Fruit fly (Drosophila melanogaster) whole organism, prepupa: ENCODE results near the gene Adsl.
A peak's percentile ranks its signal among the peaks of the same experiment; 100 is the strongest.

ENCODE experiments used
- Blimp-1 ChIP-seq: fragments of 200-800 bp; sonication (Bioruptor generic); optimal IDR thresholded peaks from 3 replicates; lab custom pipeline; 2017; ENCODE audit warnings: missing biosample characterization, missing genetic modification characterization, mild to moderate bottlenecking, moderate library complexity, missing genetic modification reagents
- CG10631 ChIP-seq: fragments of 200-800 bp; sonication (Bioruptor generic); optimal IDR thresholded peaks from 2 replicates; lab custom pipeline; 2016; ENCODE audit warnings: missing biosample characterization, missing genetic modification characterization
- CG10669 ChIP-seq: fragments of 200-800 bp; sonication (Bioruptor generic); optimal IDR thresholded peaks from 3 replicates; lab custom pipeline; 2018; ENCODE audit warnings: missing biosample characterization, mild to moderate bottlenecking, missing genetic modification characterization, moderate library complexity
- CG11294 ChIP-seq: fragments of 200-800 bp; sonication (Bioruptor generic); IDR thresholded peaks from 2 replicates; pipeline ENCODE4 v1.3.6; 2022; ENCODE audit warnings: missing biosample characterization, missing genetic modification characterization
- CG3032 ChIP-seq: fragments of 200-800 bp; optimal IDR thresholded peaks from 2 replicates; lab custom pipeline; 2019; ENCODE audit warnings: missing biosample characterization, mild to moderate bottlenecking, missing genetic modification characterization, moderate library complexity
- CG31627 ChIP-seq: fragments of 200-800 bp; sonication (Bioruptor generic); optimal IDR thresholded peaks from 3 replicates; lab custom pipeline; 2016; ENCODE audit warnings: missing biosample characterization, missing genetic modification characterization
- CG32006 ChIP-seq: fragments of 200-800 bp; sonication (Bioruptor generic); optimal IDR thresholded peaks from 3 replicates; lab custom pipeline; 2017; ENCODE audit warnings: missing biosample characterization, mild to moderate bottlenecking, missing genetic modification characterization
- CG34406 ChIP-seq: fragments of 200-800 bp; sonication (Bioruptor generic); optimal IDR thresholded peaks from 3 replicates; lab custom pipeline; 2016; ENCODE audit warnings: missing biosample characterization, missing genetic modification characterization
- CG3919 ChIP-seq: fragments of 200-800 bp; sonication (Bioruptor generic); optimal IDR thresholded peaks from 3 replicates; lab custom pipeline; 2016; ENCODE audit warnings: missing biosample characterization, missing genetic modification characterization
- CG4318 ChIP-seq: fragments of 200-800 bp; sonication (Bioruptor generic); optimal IDR thresholded peaks from 3 replicates; lab custom pipeline; 2017; ENCODE audit warnings: missing biosample characterization, mild to moderate bottlenecking, missing genetic modification characterization
- CG6163 ChIP-seq: fragments of 200-800 bp; sonication (Bioruptor generic); IDR thresholded peaks from 3 replicates; pipeline ENCODE4 v1.3.6; 2022; ENCODE audit warnings: missing biosample characterization, missing genetic modification characterization
- CG6276 ChIP-seq: fragments of 200-800 bp; sonication (Bioruptor generic); optimal IDR thresholded peaks from 2 replicates; lab custom pipeline; 2017; ENCODE audit warnings: missing biosample characterization, mild to moderate bottlenecking, missing genetic modification characterization
- CG6792 ChIP-seq: fragments of 200-800 bp; sonication (Bioruptor generic); optimal IDR thresholded peaks from 3 replicates; lab custom pipeline; 2016; ENCODE audit warnings: missing biosample characterization, missing genetic modification characterization
- CG6808 ChIP-seq: fragments of 200-800 bp; sonication (Bioruptor generic); optimal IDR thresholded peaks from 3 replicates; lab custom pipeline; 2017; ENCODE audit warnings: missing biosample characterization, missing genetic modification characterization, mild to moderate bottlenecking, moderate library complexity, missing genetic modification reagents
- CG6854 ChIP-seq: fragments of 200-800 bp; sonication (Bioruptor generic); optimal IDR thresholded peaks from 2 replicates; lab custom pipeline; 2017; ENCODE audit warnings: missing biosample characterization, mild to moderate bottlenecking, missing genetic modification characterization
- CG7368 ChIP-seq: fragments of 200-800 bp; sonication (Bioruptor generic); optimal IDR thresholded peaks from 3 replicates; lab custom pipeline; 2016; ENCODE audit warnings: missing biosample characterization, missing genetic modification characterization
- CG8119 ChIP-seq: fragments of 200-800 bp; sonication (Bioruptor generic); IDR thresholded peaks from 3 replicates; pipeline ENCODE4 v1.3.6; 2022; ENCODE audit warnings: missing biosample characterization, missing genetic modification characterization
- CG8319 ChIP-seq: fragments of 200-800 bp; sonication (Bioruptor generic); optimal IDR thresholded peaks from 3 replicates; lab custom pipeline; 2016; ENCODE audit warnings: missing biosample characterization, missing genetic modification characterization
- CG8632 ChIP-seq: fragments of 200-800 bp; sonication (Bioruptor generic); optimal IDR thresholded peaks from 3 replicates; lab custom pipeline; 2016; ENCODE audit warnings: missing biosample characterization, missing genetic modification characterization
- CG9139 ChIP-seq: fragments of 200-800 bp; sonication (Bioruptor generic); optimal IDR thresholded peaks from 3 replicates; lab custom pipeline; 2017; ENCODE audit warnings: missing biosample characterization, mild to moderate bottlenecking, missing genetic modification characterization
- Eip75B ChIP-seq: fragments of 200-800 bp; sonication (Bioruptor generic); optimal IDR thresholded peaks from 3 replicates; lab custom pipeline; 2016; ENCODE audit warnings: missing biosample characterization, missing genetic modification characterization
- Eip93F ChIP-seq: fragments of 200-800 bp; sonication (Bioruptor generic); optimal IDR thresholded peaks from 2 replicates; lab custom pipeline; 2016; ENCODE audit warnings: missing biosample characterization, mild to moderate bottlenecking, missing genetic modification characterization
- Ets96B ChIP-seq: fragments of 200-800 bp; optimal IDR thresholded peaks from 2 replicates; lab custom pipeline; 2019; ENCODE audit warnings: missing biosample characterization, mild to moderate bottlenecking, missing genetic modification characterization, moderate library complexity
- Gug ChIP-seq: fragments of 200-800 bp; sonication (Bioruptor generic); IDR thresholded peaks from 2 replicates; pipeline ENCODE4 v1.3.6; 2022; ENCODE audit warnings: missing biosample characterization, missing genetic modification characterization
- Hr38 ChIP-seq: sonication (Bioruptor generic); optimal IDR thresholded peaks from 2 replicates; lab custom pipeline; 2016; ENCODE audit warnings: missing biosample characterization, missing genetic modification characterization
- Hr39 ChIP-seq: fragments of 200-800 bp; sonication (Bioruptor generic); optimal IDR thresholded peaks from 2 replicates; lab custom pipeline; 2016; ENCODE audit warnings: missing biosample characterization, missing genetic modification characterization
- Hr4 ChIP-seq: fragments of 200-800 bp; sonication (Bioruptor generic); optimal IDR thresholded peaks from 3 replicates; lab custom pipeline; 2016; ENCODE audit warnings: missing biosample characterization, missing genetic modification characterization
- Lpt ChIP-seq: fragments of 200-800 bp; sonication (Bioruptor generic); optimal IDR thresholded peaks from 3 replicates; lab custom pipeline; 2016; ENCODE audit warnings: missing biosample characterization, missing genetic modification characterization
- Met ChIP-seq: fragments of 200-800 bp; sonication (Bioruptor generic); optimal IDR thresholded peaks from 3 replicates; lab custom pipeline; 2016; ENCODE audit warnings: missing biosample characterization, missing genetic modification characterization
- OdsH ChIP-seq: fragments of 200-800 bp; sonication (Bioruptor generic); optimal IDR thresholded peaks from 3 replicates; lab custom pipeline; 2016; ENCODE audit warnings: missing biosample characterization, missing genetic modification characterization
- Sox102F ChIP-seq: fragments of 200-800 bp; sonication (Bioruptor generic); optimal IDR thresholded peaks from 2 replicates; lab custom pipeline; 2016; ENCODE audit warnings: missing biosample characterization, mild to moderate bottlenecking, missing genetic modification characterization
- Sox15 ChIP-seq: fragments of 200-800 bp; sonication (Bioruptor generic); optimal IDR thresholded peaks from 3 replicates; lab custom pipeline; 2016; ENCODE audit warnings: missing biosample characterization, missing genetic modification characterization
- achi ChIP-seq: fragments of 200-800 bp; sonication (Bioruptor generic); optimal IDR thresholded peaks from 3 replicates; lab custom pipeline; 2016; ENCODE audit warnings: missing biosample characterization, missing genetic modification characterization
- acj6 ChIP-seq: fragments of 200-800 bp; sonication (Bioruptor generic); optimal IDR thresholded peaks from 3 replicates; lab custom pipeline; 2016; ENCODE audit warnings: missing biosample characterization, missing genetic modification characterization
- cyc ChIP-seq: fragments of 200-800 bp; sonication (Bioruptor generic); optimal IDR thresholded peaks from 3 replicates; lab custom pipeline; 2016; ENCODE audit warnings: missing biosample characterization, missing genetic modification characterization
- dsx ChIP-seq: fragments of 200-800 bp; optimal IDR thresholded peaks from 3 replicates; lab custom pipeline; 2019; ENCODE audit warnings: missing biosample characterization, mild to moderate bottlenecking, missing genetic modification characterization, moderate library complexity; ENCODE audit not compliant: poor library complexity, severe bottlenecking
- eg ChIP-seq: fragments of 200-800 bp; sonication (Bioruptor generic); IDR thresholded peaks from 3 replicates; pipeline ENCODE4 v1.3.6; 2022; ENCODE audit warnings: missing biosample characterization, missing genetic modification characterization
- esn ChIP-seq: fragments of 200-800 bp; sonication (Bioruptor generic); optimal IDR thresholded peaks from 2 replicates; lab custom pipeline; 2016; ENCODE audit warnings: missing biosample characterization, mild to moderate bottlenecking, missing genetic modification characterization, moderate library complexity
- fd59A ChIP-seq: fragments of 200-800 bp; sonication (Bioruptor generic); optimal IDR thresholded peaks from 2 replicates; lab custom pipeline; 2017; ENCODE audit warnings: missing biosample characterization, mild to moderate bottlenecking, missing genetic modification characterization, missing genetic modification reagents
- fd85E ChIP-seq: fragments of 200-800 bp; sonication (Bioruptor generic); optimal IDR thresholded peaks from 3 replicates; lab custom pipeline; 2016; ENCODE audit warnings: missing biosample characterization, missing genetic modification characterization
- fkh ChIP-seq: fragments of 200-800 bp; sonication (Bioruptor generic); optimal IDR thresholded peaks from 3 replicates; lab custom pipeline; 2017; ENCODE audit warnings: missing biosample characterization, mild to moderate bottlenecking, missing genetic modification characterization, moderate library complexity
- lz ChIP-seq: fragments of 200-800 bp; sonication (Bioruptor generic); optimal IDR thresholded peaks from 3 replicates; lab custom pipeline; 2016; ENCODE audit warnings: missing biosample characterization, missing genetic modification characterization
- net ChIP-seq: fragments of 200-800 bp; sonication (Bioruptor generic); optimal IDR thresholded peaks from 3 replicates; lab custom pipeline; 2016; ENCODE audit warnings: missing biosample characterization, missing genetic modification characterization
- pdm3 ChIP-seq: fragments of 200-800 bp; sonication (Bioruptor generic); optimal IDR thresholded peaks from 3 replicates; lab custom pipeline; 2016; ENCODE audit warnings: missing biosample characterization, missing genetic modification characterization
- salr ChIP-seq, 2 experiments: fragments of 200-800 bp; sonication (Bioruptor generic); optimal IDR thresholded peaks; 3 replicates each; lab custom pipeline; 2016 to 2018; ENCODE audit warnings: missing biosample characterization in 2 of 2, missing genetic modification characterization in 2 of 2, mild to moderate bottlenecking in 1 of 2
- spab ChIP-seq: fragments of 200-800 bp; sonication (Bioruptor generic); optimal IDR thresholded peaks from 2 replicates; lab custom pipeline; 2017; ENCODE audit warnings: missing biosample characterization, mild to moderate bottlenecking, missing genetic modification characterization, missing genetic modification reagents
- svp ChIP-seq: fragments of 200-800 bp; sonication (Bioruptor generic); peaks from one replicate; lab custom pipeline; 2016; ENCODE audit warnings: missing biosample characterization, missing genetic modification characterization
- topi ChIP-seq: fragments of 200-800 bp; sonication (Bioruptor generic); optimal IDR thresholded peaks from 3 replicates; lab custom pipeline; 2016; ENCODE audit warnings: missing biosample characterization, missing genetic modification characterization
- vri ChIP-seq: fragments of 200-800 bp; sonication (Bioruptor generic); optimal IDR thresholded peaks from 3 replicates; lab custom pipeline; 2016; ENCODE audit warnings: missing biosample characterization, mild to moderate bottlenecking, missing genetic modification characterization

The Adsl gene

dm6 chr3R:17060809-17061394 is 40.0 kb upstream of the Adsl start:
- no peak for TF ChIP-seq Eip75B (GFP tag; lab: Kevin White, UChicago)
- peak; percentile 55 for TF ChIP-seq svp
- TF ChIP-seq fkh (GFP tag; lab: Kevin White, UChicago), result no peak
- TF ChIP-seq fd59A (GFP tag; lab: Kevin White, UChicago), result no peak
- TF ChIP-seq, all 60 proteins: peak for 1

dm6 chr3R:17060244-17060664 is 39.3 kb upstream of the Adsl start:
- TF ChIP-seq vri (GFP tag; lab: Kevin White, UChicago), result no peak
- peak; percentile 85 for TF ChIP-seq CG4318 (GFP tag; lab: Kevin White, UChicago)
- TF ChIP-seq achi (GFP tag; lab: Kevin White, UChicago), result peak; percentile 71
- TF ChIP-seq CG10631, result peak; percentile 73
- peak; percentile 42 for TF ChIP-seq CG8632 (GFP tag; lab: Kevin White, UChicago)
- TF ChIP-seq CG6854 (GFP tag; lab: Kevin White, UChicago), result no peak
- no peak for TF ChIP-seq Blimp-1
- TF ChIP-seq CG6808 (GFP tag; lab: Kevin White, UChicago), result peak; percentile 73
- peak; percentile 31 for TF ChIP-seq Hr39 (GFP tag; lab: Kevin White, UChicago)
- peak; percentile 54 for TF ChIP-seq topi (GFP tag; lab: Kevin White, UChicago)
- peak; percentile 51 for TF ChIP-seq esn
- TF ChIP-seq pdm3 (GFP tag; lab: Kevin White, UChicago), result peak; percentile 75
- peak; percentile 73; the same call in 2 of the 3 replicates for TF ChIP-seq CG6163 (GFP tag; lab: Robert Waterston, UW)
- peak; percentile 73 for TF ChIP-seq spab
- peak; percentile 40 for TF ChIP-seq CG7368 (GFP tag; lab: Kevin White, UChicago)
- TF ChIP-seq CG3032 (tag; lab: Kevin White, UChicago), result peak; percentile 72
- TF ChIP-seq CG31627 (GFP tag; lab: Kevin White, UChicago), result peak; percentile 10
- TF ChIP-seq Hr4 (GFP tag; lab: Kevin White, UChicago), result peak; percentile 92
- peak; percentile 52 for TF ChIP-seq Met (GFP tag; lab: Kevin White, UChicago)
- peak; percentile 78 for TF ChIP-seq CG6276 (GFP tag; lab: Kevin White, UChicago)
- peak; percentile 10 for TF ChIP-seq Lpt (GFP tag; lab: Kevin White, UChicago)
- TF ChIP-seq CG6792, result peak; percentile 46
- no peak for TF ChIP-seq CG11294
- peak; percentile 73 for TF ChIP-seq eg (GFP tag; lab: Robert Waterston, UW)
- TF ChIP-seq CG10669 (GFP tag; lab: Kevin White, UChicago), result peak; percentile 70
- peak; percentile 70 for TF ChIP-seq acj6
- peak; percentile 84 for TF ChIP-seq CG8119 (GFP tag; lab: Robert Waterston, UW)
- TF ChIP-seq salr (GFP tag; optimal IDR thresholded peaks at IDR 0.05; lab: Kevin White, UChicago), result peak in 1 of 2 experiments; percentile 93
- TF ChIP-seq cyc (GFP tag; lab: Kevin White, UChicago), result peak; percentile 38
- peak; percentile 70 for TF ChIP-seq CG3919
- TF ChIP-seq dsx, result peak; percentile 40
- peak; percentile 50 for TF ChIP-seq CG34406 (GFP tag; lab: Kevin White, UChicago)
- TF ChIP-seq fd85E (GFP tag; lab: Kevin White, UChicago), result no peak
- TF ChIP-seq lz (GFP tag; lab: Kevin White, UChicago), result peak; percentile 31
- peak; percentile 65 for TF ChIP-seq fd59A (GFP tag; lab: Kevin White, UChicago)
- TF ChIP-seq Sox15 (GFP tag; lab: Kevin White, UChicago), result peak; percentile 43
- peak; percentile 26 for TF ChIP-seq CG8319 (GFP tag; lab: Kevin White, UChicago)
- peak; percentile 75 for TF ChIP-seq net
- TF ChIP-seq Eip93F (GFP tag; lab: Kevin White, UChicago), result no peak
- TF ChIP-seq CG32006, result peak; percentile 95
- no peak for TF ChIP-seq Sox102F (GFP tag; lab: Kevin White, UChicago)
- TF ChIP-seq CG9139 (GFP tag; lab: Kevin White, UChicago), result peak; percentile 40
- TF ChIP-seq Hr38 (GFP tag; lab: Kevin White, UChicago), result no peak
- TF ChIP-seq OdsH, result peak; percentile 76
- TF ChIP-seq Ets96B (tag; lab: Kevin White, UChicago), result peak; percentile 71
- TF ChIP-seq Gug, result peak; percentile 42
